Fruit fly (Drosophila melanogaster) whole organism, prepupa: ENCODE measurements around the gene Cdc14.

Source experiments
- Blimp-1 ChIP-seq: fragments of 200-800 bp; sonication (Bioruptor generic); optimal IDR thresholded peaks from 3 replicates; lab custom pipeline; 2017; ENCODE audit warnings: missing biosample characterization, missing genetic modification characterization, mild to moderate bottlenecking, moderate library complexity, missing genetic modification reagents
- CG11294 ChIP-seq: fragments of 200-800 bp; sonication (Bioruptor generic); IDR thresholded peaks from 2 replicates; pipeline ENCODE4 v1.3.6; 2022; ENCODE audit warnings: missing biosample characterization, missing genetic modification characterization
- CG11902 ChIP-seq: fragments of 200-800 bp; sonication (Bioruptor generic); optimal IDR thresholded peaks from 3 replicates; lab custom pipeline; 2016; ENCODE audit warnings: missing biosample characterization, missing genetic modification characterization
- CG15336 ChIP-seq: fragments of 200-800 bp; sonication (Bioruptor generic); IDR thresholded peaks from 2 replicates; pipeline ENCODE4 v1.3.6; 2022; ENCODE audit warnings: missing biosample characterization, missing genetic modification characterization
- CG1621 ChIP-seq: fragments of 200-800 bp; sonication (Bioruptor generic); optimal IDR thresholded peaks from 3 replicates; lab custom pipeline; 2018; ENCODE audit warnings: missing biosample characterization, mild to moderate bottlenecking, missing genetic modification characterization
- CG16779 ChIP-seq: fragments of 200-800 bp; sonication (Bioruptor generic); optimal IDR thresholded peaks from 3 replicates; lab custom pipeline; 2017; ENCODE audit warnings: missing biosample characterization, mild to moderate bottlenecking, missing genetic modification characterization
- CG3032 ChIP-seq: fragments of 200-800 bp; optimal IDR thresholded peaks from 2 replicates; lab custom pipeline; 2019; ENCODE audit warnings: missing biosample characterization, mild to moderate bottlenecking, missing genetic modification characterization, moderate library complexity
- CG32006 ChIP-seq: fragments of 200-800 bp; sonication (Bioruptor generic); optimal IDR thresholded peaks from 3 replicates; lab custom pipeline; 2017; ENCODE audit warnings: missing biosample characterization, mild to moderate bottlenecking, missing genetic modification characterization
- CG34406 ChIP-seq: fragments of 200-800 bp; sonication (Bioruptor generic); optimal IDR thresholded peaks from 3 replicates; lab custom pipeline; 2016; ENCODE audit warnings: missing biosample characterization, missing genetic modification characterization
- CG3919 ChIP-seq: fragments of 200-800 bp; sonication (Bioruptor generic); optimal IDR thresholded peaks from 3 replicates; lab custom pipeline; 2016; ENCODE audit warnings: missing biosample characterization, missing genetic modification characterization
- CG4318 ChIP-seq: fragments of 200-800 bp; sonication (Bioruptor generic); optimal IDR thresholded peaks from 3 replicates; lab custom pipeline; 2017; ENCODE audit warnings: missing biosample characterization, mild to moderate bottlenecking, missing genetic modification characterization
- CG6163 ChIP-seq: fragments of 200-800 bp; sonication (Bioruptor generic); IDR thresholded peaks from 3 replicates; pipeline ENCODE4 v1.3.6; 2022; ENCODE audit warnings: missing biosample characterization, missing genetic modification characterization
- CG6276 ChIP-seq: fragments of 200-800 bp; sonication (Bioruptor generic); optimal IDR thresholded peaks from 2 replicates; lab custom pipeline; 2017; ENCODE audit warnings: missing biosample characterization, mild to moderate bottlenecking, missing genetic modification characterization
- CG6792 ChIP-seq: fragments of 200-800 bp; sonication (Bioruptor generic); optimal IDR thresholded peaks from 3 replicates; lab custom pipeline; 2016; ENCODE audit warnings: missing biosample characterization, missing genetic modification characterization
- CG6808 ChIP-seq: fragments of 200-800 bp; sonication (Bioruptor generic); optimal IDR thresholded peaks from 3 replicates; lab custom pipeline; 2017; ENCODE audit warnings: missing biosample characterization, missing genetic modification characterization, mild to moderate bottlenecking, moderate library complexity, missing genetic modification reagents
- CG6854 ChIP-seq: fragments of 200-800 bp; sonication (Bioruptor generic); optimal IDR thresholded peaks from 2 replicates; lab custom pipeline; 2017; ENCODE audit warnings: missing biosample characterization, mild to moderate bottlenecking, missing genetic modification characterization
- CG8119 ChIP-seq: fragments of 200-800 bp; sonication (Bioruptor generic); IDR thresholded peaks from 3 replicates; pipeline ENCODE4 v1.3.6; 2022; ENCODE audit warnings: missing biosample characterization, missing genetic modification characterization
- CG9139 ChIP-seq: fragments of 200-800 bp; sonication (Bioruptor generic); optimal IDR thresholded peaks from 3 replicates; lab custom pipeline; 2017; ENCODE audit warnings: missing biosample characterization, mild to moderate bottlenecking, missing genetic modification characterization
- Eip78C ChIP-seq: fragments of 200-800 bp; sonication (Bioruptor generic); peaks from one replicate; lab custom pipeline; 2016; ENCODE audit warnings: missing biosample characterization, missing genetic modification characterization
- Eip93F ChIP-seq: fragments of 200-800 bp; sonication (Bioruptor generic); optimal IDR thresholded peaks from 2 replicates; lab custom pipeline; 2016; ENCODE audit warnings: missing biosample characterization, mild to moderate bottlenecking, missing genetic modification characterization
- Ets21C ChIP-seq: fragments of 200-800 bp; sonication (Bioruptor generic); optimal IDR thresholded peaks from 3 replicates; lab custom pipeline; 2016; ENCODE audit warnings: missing biosample characterization, missing genetic modification characterization
- Ets96B ChIP-seq: fragments of 200-800 bp; optimal IDR thresholded peaks from 2 replicates; lab custom pipeline; 2019; ENCODE audit warnings: missing biosample characterization, mild to moderate bottlenecking, missing genetic modification characterization, moderate library complexity
- Gug ChIP-seq: fragments of 200-800 bp; sonication (Bioruptor generic); IDR thresholded peaks from 2 replicates; pipeline ENCODE4 v1.3.6; 2022; ENCODE audit warnings: missing biosample characterization, missing genetic modification characterization
- Hr4 ChIP-seq: fragments of 200-800 bp; sonication (Bioruptor generic); optimal IDR thresholded peaks from 3 replicates; lab custom pipeline; 2016; ENCODE audit warnings: missing biosample characterization, missing genetic modification characterization
- Lpt ChIP-seq: fragments of 200-800 bp; sonication (Bioruptor generic); optimal IDR thresholded peaks from 3 replicates; lab custom pipeline; 2016; ENCODE audit warnings: missing biosample characterization, missing genetic modification characterization
- OdsH ChIP-seq: fragments of 200-800 bp; sonication (Bioruptor generic); optimal IDR thresholded peaks from 3 replicates; lab custom pipeline; 2016; ENCODE audit warnings: missing biosample characterization, missing genetic modification characterization
- Sox102F ChIP-seq: fragments of 200-800 bp; sonication (Bioruptor generic); optimal IDR thresholded peaks from 2 replicates; lab custom pipeline; 2016; ENCODE audit warnings: missing biosample characterization, mild to moderate bottlenecking, missing genetic modification characterization
- Sox14 ChIP-seq: fragments of 200-800 bp; sonication (Bioruptor generic); optimal IDR thresholded peaks from 3 replicates; lab custom pipeline; 2016; ENCODE audit warnings: missing biosample characterization, missing genetic modification characterization
- achi ChIP-seq: fragments of 200-800 bp; sonication (Bioruptor generic); optimal IDR thresholded peaks from 3 replicates; lab custom pipeline; 2016; ENCODE audit warnings: missing biosample characterization, missing genetic modification characterization
- acj6 ChIP-seq: fragments of 200-800 bp; sonication (Bioruptor generic); optimal IDR thresholded peaks from 3 replicates; lab custom pipeline; 2016; ENCODE audit warnings: missing biosample characterization, missing genetic modification characterization
- dac ChIP-seq: fragments of 200-800 bp; sonication (Bioruptor generic); optimal IDR thresholded peaks from 2 replicates; lab custom pipeline; 2017; ENCODE audit warnings: missing biosample characterization, mild to moderate bottlenecking, missing genetic modification characterization
- eg ChIP-seq: fragments of 200-800 bp; sonication (Bioruptor generic); IDR thresholded peaks from 3 replicates; pipeline ENCODE4 v1.3.6; 2022; ENCODE audit warnings: missing biosample characterization, missing genetic modification characterization
- esn ChIP-seq: fragments of 200-800 bp; sonication (Bioruptor generic); optimal IDR thresholded peaks from 2 replicates; lab custom pipeline; 2016; ENCODE audit warnings: missing biosample characterization, mild to moderate bottlenecking, missing genetic modification characterization, moderate library complexity
- fd85E ChIP-seq: fragments of 200-800 bp; sonication (Bioruptor generic); optimal IDR thresholded peaks from 3 replicates; lab custom pipeline; 2016; ENCODE audit warnings: missing biosample characterization, missing genetic modification characterization
- fkh ChIP-seq: fragments of 200-800 bp; sonication (Bioruptor generic); optimal IDR thresholded peaks from 3 replicates; lab custom pipeline; 2017; ENCODE audit warnings: missing biosample characterization, mild to moderate bottlenecking, missing genetic modification characterization, moderate library complexity
- lz ChIP-seq: fragments of 200-800 bp; sonication (Bioruptor generic); optimal IDR thresholded peaks from 3 replicates; lab custom pipeline; 2016; ENCODE audit warnings: missing biosample characterization, missing genetic modification characterization
- net ChIP-seq: fragments of 200-800 bp; sonication (Bioruptor generic); optimal IDR thresholded peaks from 3 replicates; lab custom pipeline; 2016; ENCODE audit warnings: missing biosample characterization, missing genetic modification characterization
- salr ChIP-seq, 2 experiments: fragments of 200-800 bp; sonication (Bioruptor generic); optimal IDR thresholded peaks; 3 replicates each; lab custom pipeline; 2016 to 2018; ENCODE audit warnings: missing biosample characterization in 2 of 2, missing genetic modification characterization in 2 of 2, mild to moderate bottlenecking in 1 of 2
- spab ChIP-seq: fragments of 200-800 bp; sonication (Bioruptor generic); optimal IDR thresholded peaks from 2 replicates; lab custom pipeline; 2017; ENCODE audit warnings: missing biosample characterization, mild to moderate bottlenecking, missing genetic modification characterization, missing genetic modification reagents
- ss ChIP-seq, 2 experiments: fragments of 200-800 bp; sonication (Bioruptor generic); optimal IDR thresholded peaks; 2 replicates in 1 of 2; 3 replicates in 1 of 2; lab custom pipeline; 2017 to 2018; ENCODE audit warnings: mild to moderate bottlenecking in 2 of 2, missing biosample characterization in 2 of 2, missing genetic modification characterization in 2 of 2, moderate library complexity in 1 of 2
- svp ChIP-seq: fragments of 200-800 bp; sonication (Bioruptor generic); peaks from one replicate; lab custom pipeline; 2016; ENCODE audit warnings: missing biosample characterization, missing genetic modification characterization
- topi ChIP-seq: fragments of 200-800 bp; sonication (Bioruptor generic); optimal IDR thresholded peaks from 3 replicates; lab custom pipeline; 2016; ENCODE audit warnings: missing biosample characterization, missing genetic modification characterization
- vri ChIP-seq: fragments of 200-800 bp; sonication (Bioruptor generic); optimal IDR thresholded peaks from 3 replicates; lab custom pipeline; 2016; ENCODE audit warnings: missing biosample characterization, mild to moderate bottlenecking, missing genetic modification characterization

The Cdc14 gene

DNA sequence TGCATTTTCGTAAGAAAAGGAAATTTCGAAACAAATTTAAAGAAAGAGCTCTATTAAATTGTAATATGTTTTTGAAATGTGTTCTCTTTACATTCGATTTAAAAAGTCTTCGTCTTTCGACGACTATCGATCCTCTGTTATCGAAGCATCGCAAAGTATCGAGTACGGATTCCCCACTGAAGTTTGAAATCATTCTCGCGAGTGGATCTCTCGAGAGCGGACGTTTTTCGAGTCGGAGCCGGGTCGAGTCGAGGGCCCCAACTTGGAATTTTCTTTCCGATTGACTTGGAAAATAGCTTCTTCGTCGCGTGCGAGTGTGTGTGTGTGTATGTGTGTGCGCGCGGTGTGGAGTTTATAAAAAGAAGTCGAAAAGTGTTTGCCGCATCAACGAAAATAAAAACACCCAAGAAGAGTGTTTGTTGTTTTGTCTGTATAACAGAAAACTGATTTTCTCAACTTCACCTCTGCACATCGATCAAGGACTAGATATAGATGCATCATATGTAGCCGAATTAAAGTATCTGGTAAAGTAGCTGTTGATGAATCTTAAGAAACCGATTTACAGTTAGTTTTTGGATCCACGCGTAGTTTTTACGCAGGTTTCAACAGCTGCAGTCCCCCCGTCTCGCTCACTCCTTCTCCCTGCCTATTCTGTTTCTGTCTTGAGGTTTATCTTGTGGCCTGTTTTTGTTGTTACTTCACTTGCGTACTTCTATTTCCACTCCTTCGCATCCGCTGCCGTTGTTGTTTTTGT, 923 bp upstream of the Cdc14 start, which contains the start of gene LanB1:
Gene LanB1, plus strand, starts transcription at position 190 of the 754 bp plus-strand sequence.
- TF ChIP-seq lz (no peak), Sox102F (GFP tag; lab: Kevin White, UChicago) (no peak), Ets21C (GFP tag; lab: Kevin White, UChicago) (no peak), CG6808 (GFP tag; lab: Kevin White, UChicago) (peak; percentile 2), CG6163 (GFP tag; lab: Robert Waterston, UW) (peak; percentile 64; the same call in 2 of the 3 replicates), ss (GFP tag; optimal IDR thresholded peaks at IDR 0.05; lab: Kevin White, UChicago) (peak; percentile 21 to 51), Lpt (GFP tag; lab: Kevin White, UChicago) (peak; percentile 44), CG6792 (GFP tag; lab: Kevin White, UChicago) (no peak), fkh (GFP tag; lab: Kevin White, UChicago) (peak; percentile 31), CG15336 (GFP tag; lab: Robert Waterston, UW) (peak; percentile 45; the same call in 1 of the 2 replicates), Eip93F (GFP tag; lab: Kevin White, UChicago) (no peak), CG3919 (GFP tag; lab: Kevin White, UChicago) (peak; percentile 34), eg (GFP tag; lab: Robert Waterston, UW) (0 out of 3 replicates have a peak, but pooled peaks have one; percentile 40), CG6276 (GFP tag; lab: Kevin White, UChicago) (peak; percentile 43), CG11294 (GFP tag; lab: Robert Waterston, UW) (no peak; the same call in 1 of the 2 replicates), Ets96B (no peak), Blimp-1 (GFP tag; lab: Kevin White, UChicago) (no peak), CG9139 (GFP tag; lab: Kevin White, UChicago) (no peak), CG1621 (tag; lab: Kevin White, UChicago) (no peak), salr (GFP tag; optimal IDR thresholded peaks at IDR 0.05; lab: Kevin White, UChicago) (no peak), CG4318 (GFP tag; lab: Kevin White, UChicago) (no peak), CG6854 (peak; percentile 39), CG8119 (GFP tag; lab: Robert Waterston, UW) (peak; percentile 47; the same call in 1 of the 3 replicates), OdsH (GFP tag; lab: Kevin White, UChicago) (no peak), vri (GFP tag; lab: Kevin White, UChicago) (no peak)
- TF ChIP-seq, all 60 proteins: peak for 11

DNA sequence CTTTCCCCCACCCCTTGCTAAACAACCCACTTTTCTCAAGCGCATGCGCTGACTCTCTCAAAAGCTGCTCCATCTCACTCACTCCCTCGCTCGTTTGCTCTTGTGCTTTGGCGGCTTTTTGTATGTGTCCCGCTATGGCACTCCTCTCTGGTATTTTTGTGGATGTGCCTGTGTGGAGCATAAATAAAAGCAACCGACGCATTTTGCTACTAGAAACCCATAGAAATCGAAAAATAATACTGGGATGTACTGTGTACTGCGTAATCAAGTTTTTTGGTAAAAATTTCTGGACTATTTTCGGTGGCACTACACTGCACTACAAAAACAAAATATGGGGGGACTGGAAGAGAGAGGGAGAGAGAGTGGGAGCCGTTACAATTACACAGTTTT, 809 bp downstream of the Cdc14 start:
- TF ChIP-seq ss (GFP tag; optimal IDR thresholded peaks at IDR 0.05; lab: Kevin White, UChicago) (peak in 1 of 2 experiments; percentile 48), CG11294 (GFP tag; lab: Robert Waterston, UW) (no peak), Ets21C (GFP tag; lab: Kevin White, UChicago) (no peak), fd85E (no peak), lz (peak; percentile 2), achi (GFP tag; lab: Kevin White, UChicago) (no peak), Lpt (GFP tag; lab: Kevin White, UChicago) (peak; percentile 38), esn (GFP tag; lab: Kevin White, UChicago) (peak; percentile 3), CG6276 (GFP tag; lab: Kevin White, UChicago) (no peak), net (GFP tag; lab: Kevin White, UChicago) (no peak), vri (GFP tag; lab: Kevin White, UChicago) (peak; percentile 76), CG15336 (GFP tag; lab: Robert Waterston, UW) (peak; percentile 34; the same call in 1 of the 2 replicates), svp (GFP tag; lab: Kevin White, UChicago) (no peak), CG34406 (GFP tag; lab: Kevin White, UChicago) (no peak), spab (GFP tag; lab: Kevin White, UChicago) (no peak), CG3032 (tag; lab: Kevin White, UChicago) (peak; percentile 11), dac (GFP tag; lab: Kevin White, UChicago) (no peak), topi (GFP tag; lab: Kevin White, UChicago) (peak; percentile 18), eg (GFP tag; lab: Robert Waterston, UW) (peak; percentile 44; the same call in 2 of the 3 replicates), CG32006 (GFP tag; lab: Kevin White, UChicago) (no peak), CG1621 (tag; lab: Kevin White, UChicago) (peak; percentile 39), CG16779 (no peak), fkh (GFP tag; lab: Kevin White, UChicago) (peak; percentile 93), CG11902 (no peak), Gug (GFP tag; lab: Robert Waterston, UW) (peak; percentile 20; the same call in 1 of the 2 replicates), Eip78C (GFP tag; lab: Kevin White, UChicago) (peak; percentile 73), CG4318 (GFP tag; lab: Kevin White, UChicago) (no peak), CG6854 (peak; percentile 71), Sox14 (GFP tag; lab: Kevin White, UChicago) (peak; percentile 35), Hr4 (GFP tag; lab: Kevin White, UChicago) (no peak), acj6 (no peak), CG6808 (GFP tag; lab: Kevin White, UChicago) (no peak), salr (GFP tag; optimal IDR thresholded peaks at IDR 0.05; lab: Kevin White, UChicago) (no peak), CG8119 (GFP tag; lab: Robert Waterston, UW) (peak; percentile 38; the same call in 2 of the 3 replicates)
